Fruit fly (Drosophila melanogaster): Measurements from ENCODE around the gene Atac1.

Gene Atac1

DNA sequence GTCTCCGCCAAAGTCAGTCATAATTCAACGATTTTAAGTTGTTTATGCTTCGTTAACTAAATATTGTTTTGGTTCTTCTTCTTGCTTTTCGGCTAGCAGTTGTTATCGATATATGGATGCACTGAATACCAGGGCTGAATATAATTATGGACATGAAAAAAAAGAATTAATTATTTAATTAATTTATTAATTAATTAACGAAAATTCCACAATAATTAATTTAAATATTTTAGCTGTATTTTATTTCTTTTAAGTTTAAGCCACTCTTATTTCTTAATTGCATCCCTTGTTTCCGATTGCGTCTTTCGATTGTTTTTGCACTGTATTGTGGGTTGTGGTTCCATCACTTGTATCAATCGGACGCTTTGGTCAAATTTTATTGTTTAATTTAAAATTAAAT lies 10.0 kb downstream of the Atac1 start, which contains the start of the genes Gas41 and SA1:
Gene Gas41 (minus strand): TSS at position 112 of the 400 bp plus-strand sequence.
Gene SA1 (plus strand): TSS at position 326 of the 400 bp plus-strand sequence.
- TF ChIP-seq p53 (GFP tag; optimal IDR thresholded peaks at IDR 0.05) (no peak), fru (optimal IDR thresholded peaks at IDR 0.05) (no peak), BEAF-32 (GFP tag; optimal IDR thresholded peaks at IDR 0.05) (peak; percentile 88), sima (GFP tag; optimal IDR thresholded peaks at IDR 0.05) (no peak), sr (GFP tag; IDR thresholded peaks at IDR 0.05) (no peak), slou (GFP tag; optimal IDR thresholded peaks at IDR 0.05) (no peak), tna (GFP tag; IDR thresholded peaks at IDR 0.05; ENCODE audit: partially characterized antibody) (0 out of 2 replicates have a peak, but pooled peaks have one; percentile 7), CG14667 (GFP tag; IDR thresholded peaks at IDR 0.05) (peak; percentile 90), Neu2 (GFP tag; optimal IDR thresholded peaks at IDR 0.05; ENCODE audit: borderline replicate concordance) (no peak), CG15269 (tag; optimal IDR thresholded peaks at IDR 0.05) (no peak), sc (optimal IDR thresholded peaks at IDR 0.05) (no peak), sc (GFP tag; optimal IDR thresholded peaks at IDR 0.05) (peak; percentile 84), Adf1 (GFP tag; IDR thresholded peaks at IDR 0.05) (peak; percentile 34), PHDP (tag; optimal IDR thresholded peaks at IDR 0.05) (peak; percentile 94), pan (optimal IDR thresholded peaks at IDR 0.05) (no peak), pan (GFP tag; optimal IDR thresholded peaks at IDR 0.05 in 1 of 2, IDR thresholded peaks at IDR 0.05 in 1 of 2) (peak in 1 of 2 experiments; percentile 92), D19B (GFP tag; optimal IDR thresholded peaks at IDR 0.05) (peak; percentile 48), CG7556 (GFP tag; optimal IDR thresholded peaks at IDR 0.05) (peak; percentile 78), gcm (GFP tag; optimal IDR thresholded peaks at IDR 0.05) (peak; percentile 93), Spps (tag; optimal IDR thresholded peaks at IDR 0.05) (peak; percentile 87), grn (GFP tag; optimal IDR thresholded peaks at IDR 0.05) (no peak), CG2678 (tag; optimal IDR thresholded peaks at IDR 0.05) (peak; percentile 92), CG9932 (GFP tag; IDR thresholded peaks at IDR 0.05) (peak; percentile 95), CG18011 (GFP tag; optimal IDR thresholded peaks at IDR 0.05) (peak; percentile 77), CG1602 (GFP tag; optimal IDR thresholded peaks at IDR 0.05) (peak; percentile 92), CG4282 (GFP tag; optimal IDR thresholded peaks at IDR 0.05) (no peak), Side (GFP tag; optimal IDR thresholded peaks at IDR 0.05) (peak; percentile 28), aop (GFP tag; IDR thresholded peaks at IDR 0.05) (no peak), CG6254 (GFP tag; optimal IDR thresholded peaks at IDR 0.05) (peak; percentile 75), toy (GFP tag; IDR thresholded peaks at IDR 0.05) (peak; percentile 76), kay (GFP tag; optimal IDR thresholded peaks at IDR 0.05) (peak; percentile 67), CG2129 (GFP tag; IDR thresholded peaks at IDR 0.05; ENCODE audit: partially characterized antibody) (no peak), jing (GFP tag; optimal IDR thresholded peaks at IDR 0.05) (no peak), br (optimal IDR thresholded peaks at IDR 0.05) (no peak), Awh (GFP tag; IDR thresholded peaks at IDR 0.05) (peak; percentile 90), fu2 (GFP tag; optimal IDR thresholded peaks at IDR 0.05) (peak; percentile 48), Optix (GFP tag; IDR thresholded peaks at IDR 0.05) (no peak), az2 (GFP tag; optimal IDR thresholded peaks at IDR 0.05) (peak; percentile 70), CG8089 (GFP tag; optimal IDR thresholded peaks at IDR 0.05) (no peak), CG30403 (GFP tag; optimal IDR thresholded peaks at IDR 0.05) (peak; percentile 95), eve (GFP tag; optimal IDR thresholded peaks at IDR 0.05) (no peak), row (GFP tag; IDR thresholded peaks at IDR 0.05) (peak; percentile 98), ci (GFP tag; IDR thresholded peaks at IDR 0.05) (peak; percentile 88), dmrt99B (tag; optimal IDR thresholded peaks at IDR 0.05) (no peak), Meics (GFP tag; optimal IDR thresholded peaks at IDR 0.05) (peak; percentile 86), CG30020 (tag; optimal IDR thresholded peaks at IDR 0.05) (peak; percentile 81), hbn (GFP tag; IDR thresholded peaks at IDR 0.05; ENCODE audit: partially characterized antibody) (peak; percentile 68; the same call in 1 of the 2 replicates), amos (GFP tag; IDR thresholded peaks at IDR 0.05; ENCODE audit: partially characterized antibody) (peak; percentile 70; the same call in 1 of the 2 replicates), CG16815 (GFP tag; optimal IDR thresholded peaks at IDR 0.05) (peak; percentile 13), twi (tag; optimal IDR thresholded peaks at IDR 0.05) (peak; percentile 68), lilli (GFP tag; optimal IDR thresholded peaks at IDR 0.05) (peak; percentile 89), al (GFP tag; IDR thresholded peaks at IDR 0.05) (no peak; the same call in 1 of the 2 replicates), sisA (GFP tag; IDR thresholded peaks at IDR 0.05) (no peak)
